Worm (Caenorhabditis elegans) whole organism, midembryonic: Measurements from ENCODE around the gene ubc-8.
"Not testable (repeated sequence)": the region's sequence is repeated elsewhere in the genome, so short reads cannot be mapped to it uniquely, and the experiment has no call there.

Experiments
- T22C8.4 ChIP-seq: fragments of 200-800 bp; sonication (Bioruptor generic); IDR thresholded peaks from 2 replicates; pipeline ENCODE4 v1.3.6; 2022; ENCODE audit warnings: missing genetic modification characterization, missing compliant biosample characterization
- cog-1 ChIP-seq: sonication (generic microtip); optimal IDR thresholded peaks from 2 replicates; lab custom pipeline; 2016; ENCODE audit warnings: missing genetic modification characterization, missing compliant biosample characterization
- flt-1 ChIP-seq: fragments of 200-800 bp; sonication (Bioruptor generic); IDR thresholded peaks from 2 replicates; pipeline ENCODE4 v1.3.6; 2022; ENCODE audit warnings: missing genetic modification characterization, missing compliant biosample characterization
- klf-2 ChIP-seq: fragments of 200-800 bp; sonication (Bioruptor generic); conservative IDR thresholded peaks from 2 replicates; pipeline ENCODE4 v1.3.6; 2022; ENCODE audit warnings: missing genetic modification reagents, missing genetic modification characterization, missing compliant biosample characterization
- ref-1 ChIP-seq: fragments of 200-800 bp; sonication (Bioruptor generic); conservative IDR thresholded peaks from 2 replicates; pipeline ENCODE4 v1.3.6; 2022; ENCODE audit warnings: missing genetic modification reagents, missing genetic modification characterization, missing compliant biosample characterization
- ztf-23 ChIP-seq: fragments of 200-800 bp; sonication (Bioruptor generic); IDR thresholded peaks from 2 replicates; pipeline ENCODE4 v1.3.6; 2022; ENCODE audit warnings: missing genetic modification reagents, missing genetic modification characterization, missing compliant biosample characterization
- ztf-29 ChIP-seq: fragments of 200-800 bp; sonication (Bioruptor generic); IDR thresholded peaks from 2 replicates; pipeline ENCODE4 v1.3.6; 2022; ENCODE audit warnings: missing genetic modification reagents, missing genetic modification characterization, missing compliant biosample characterization

DNA sequence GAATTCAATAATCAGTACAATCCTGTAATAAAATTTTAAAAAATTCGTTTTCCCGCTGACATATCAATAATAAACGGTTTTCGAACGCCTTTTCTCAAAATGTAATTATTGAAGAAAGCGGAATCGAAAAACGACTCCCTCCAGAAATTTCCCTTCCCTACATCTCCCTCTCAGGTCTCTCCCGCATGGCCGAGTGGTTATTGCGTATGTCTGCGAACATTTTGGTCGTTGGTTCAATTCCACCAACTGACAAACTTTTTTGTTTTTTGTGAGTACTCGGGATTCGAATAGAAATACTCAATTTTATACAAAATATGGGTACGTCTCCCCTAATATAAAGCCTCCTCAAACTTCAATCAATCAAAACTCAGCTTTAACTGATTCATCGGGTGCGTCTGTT lies 33.0 kb upstream of the ubc-8 start:
- TF ChIP-seq klf-2 (GFP tag; lab: Robert Waterston, UW) (peak; percentile 95), ref-1 (peak; percentile 89), ztf-29 (GFP tag; lab: Robert Waterston, UW) (peak; percentile 90), flt-1 (GFP tag; lab: Robert Waterston, UW) (peak; percentile 95), T22C8.4 (GFP tag; lab: Robert Waterston, UW) (peak; percentile 94), ztf-23 (GFP tag; lab: Robert Waterston, UW) (peak; percentile 96)
- not testable (repeated sequence) for TF ChIP-seq cog-1 (tag; lab: Kevin White, UChicago)
